Worm (Caenorhabditis elegans): Measurements from ENCODE around the gene lmbr-1.
A peak's percentile ranks its signal among the peaks of the same experiment; 100 is the strongest.

lmbr-1 gene

DNA sequence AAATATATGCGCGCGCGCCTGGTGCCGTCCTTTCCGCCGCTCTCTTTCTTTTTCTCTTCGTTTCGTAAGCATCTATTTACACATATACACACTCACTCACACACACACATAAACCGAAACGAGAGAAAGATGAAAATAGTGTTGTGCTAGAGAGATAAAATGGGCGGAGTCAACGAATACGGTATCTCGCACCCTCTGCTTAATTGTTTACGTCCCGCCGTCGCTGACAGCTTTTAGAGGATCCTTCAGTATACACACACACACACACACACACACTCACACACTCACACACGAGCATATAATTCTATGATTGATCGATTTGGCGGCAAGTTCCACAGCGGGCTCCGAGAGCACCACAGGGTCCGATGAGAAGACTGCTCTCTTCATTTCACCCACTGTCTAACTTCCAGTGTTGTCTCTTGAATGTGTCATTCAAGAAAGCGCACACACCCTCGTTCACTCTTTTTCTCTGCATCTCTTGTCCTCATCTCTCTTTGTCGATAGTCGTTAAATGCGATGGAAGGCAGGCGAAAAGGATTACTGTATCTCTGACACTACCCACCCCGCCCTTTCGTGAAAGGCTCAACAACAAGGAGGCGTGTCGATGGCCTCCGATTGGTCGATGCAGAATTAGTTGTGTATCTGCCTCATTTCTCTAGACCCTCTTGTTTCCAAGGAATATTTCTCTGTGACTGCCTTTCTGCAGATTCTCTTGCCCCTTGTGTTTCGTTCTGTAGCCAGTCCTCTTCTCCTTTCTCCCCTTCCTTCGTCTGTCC, 45.3 kb downstream of the lmbr-1 start (continued):
- TF ChIP-seq pag-3 (tag; optimal IDR thresholded peaks at IDR 0.05; ENCODE audit: borderline replicate concordance): peak; percentile 29
- peak; percentile 70 for TF ChIP-seq hlh-30 (tag; optimal IDR thresholded peaks at IDR 0.05; ENCODE audit: insufficient read depth)
- TF ChIP-seq sdc-2 (tag; optimal IDR thresholded peaks at IDR 0.05): peak; percentile 25
- peak; percentile 48 for TF ChIP-seq F13H6.1 (tag; optimal IDR thresholded peaks at IDR 0.05)
- peak; percentile 83 for TF ChIP-seq pha-2 (tag; optimal IDR thresholded peaks at IDR 0.05)
- peak; percentile 78 for TF ChIP-seq unc-42 (tag; optimal IDR thresholded peaks at IDR 0.05)
- TF ChIP-seq dve-1 (tag; optimal IDR thresholded peaks at IDR 0.05): peak; percentile 44
- no peak for TF ChIP-seq unc-86 (tag; optimal IDR thresholded peaks at IDR 0.05)
- TF ChIP-seq ceh-2 (tag; optimal IDR thresholded peaks at IDR 0.05): peak; percentile 41
- TF ChIP-seq tbx-7 (tag; optimal IDR thresholded peaks at IDR 0.05): no peak
- TF ChIP-seq C38D4.7 (GFP tag; optimal IDR thresholded peaks at IDR 0.05): no peak
- no peak for TF ChIP-seq lim-6 (tag; optimal IDR thresholded peaks at IDR 0.05)
- TF ChIP-seq nfya-1 (tag; optimal IDR thresholded peaks at IDR 0.05): peak; percentile 100
- no peak for TF ChIP-seq hlh-6 (tag; optimal IDR thresholded peaks at IDR 0.05)
- no peak for TF ChIP-seq pha-4 (tag; optimal IDR thresholded peaks at IDR 0.05)
- no peak for TF ChIP-seq che-1 (tag; optimal IDR thresholded peaks at IDR 0.05)
- no peak for TF ChIP-seq ceh-24 (tag; optimal IDR thresholded peaks at IDR 0.05)
- TF ChIP-seq hlh-15 (tag; optimal IDR thresholded peaks at IDR 0.05): no peak
- TF ChIP-seq ceh-18 (tag; optimal IDR thresholded peaks at IDR 0.05): peak; percentile 98
- TF ChIP-seq ahr-1 (tag; optimal IDR thresholded peaks at IDR 0.05): no peak
- TF ChIP-seq pqm-1 (tag; optimal IDR thresholded peaks at IDR 0.05): no peak
- peak; percentile 19 for TF ChIP-seq ttx-3 (tag; optimal IDR thresholded peaks at IDR 0.05)
- TF ChIP-seq ceh-9 (tag; optimal IDR thresholded peaks at IDR 0.05): no peak
- TF ChIP-seq nhr-11 (tag; optimal IDR thresholded peaks at IDR 0.05): no peak
- TF ChIP-seq ceh-22 (tag; optimal IDR thresholded peaks at IDR 0.05): peak; percentile 87
- peak; percentile 35 for TF ChIP-seq elt-2 (tag; optimal IDR thresholded peaks at IDR 0.05)
- TF ChIP-seq ceh-48 (tag; optimal IDR thresholded peaks at IDR 0.05): peak; percentile 66
- no peak for TF ChIP-seq lin-11 (tag; optimal IDR thresholded peaks at IDR 0.05)
- TF ChIP-seq ceh-14 (tag; optimal IDR thresholded peaks at IDR 0.05): no peak
- TF ChIP-seq Y22D7AL.16 (tag; optimal IDR thresholded peaks at IDR 0.05): peak; percentile 6
- peak; percentile 54 for TF ChIP-seq rnt-1 (tag; optimal IDR thresholded peaks at IDR 0.05)
- no peak for TF ChIP-seq npax-4 (tag; optimal IDR thresholded peaks at IDR 0.05)

DNA sequence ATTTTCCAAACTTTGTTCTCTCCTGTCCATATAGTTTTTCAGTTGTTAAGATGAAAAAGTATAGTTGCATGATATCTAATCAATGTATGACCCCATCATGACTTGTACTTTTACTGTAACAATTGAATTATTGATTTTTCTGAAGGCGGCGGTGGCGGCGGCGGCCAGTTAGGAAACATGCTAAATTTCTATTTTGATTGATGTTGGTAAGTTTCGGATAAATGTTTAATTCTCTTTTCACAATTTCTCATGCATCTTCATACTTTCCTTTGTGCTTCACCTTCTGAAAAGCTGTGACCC, 45.9 kb downstream of the lmbr-1 start, which contains the start of gene sor-1:
Gene sor-1, plus strand, starts transcription at position 201 of the 300 bp plus-strand sequence.
- TF ChIP-seq tbx-7 (tag; optimal IDR thresholded peaks at IDR 0.05): no peak
- TF ChIP-seq elt-2 (tag; optimal IDR thresholded peaks at IDR 0.05): no peak
- no peak for TF ChIP-seq syd-9 (tag; optimal IDR thresholded peaks at IDR 0.05)
- no peak for TF ChIP-seq T23F11.4 (GFP tag; optimal IDR thresholded peaks at IDR 0.05)
- no peak for TF ChIP-seq ceh-45 (GFP tag; IDR thresholded peaks at IDR 0.05)
- no peak for TF ChIP-seq K02D7.2 (tag; optimal IDR thresholded peaks at IDR 0.05)
- no peak for TF ChIP-seq unc-42 (tag; optimal IDR thresholded peaks at IDR 0.05)
